Fruit fly (Drosophila melanogaster): ENCODE measurements around the gene CG7991.

Gene CG7991

dm6 chr3L:1674381-1674780 is at the start of gene CG7991:
CG7991 (plus strand) TSS chr3L:1674709.
- TF ChIP-seq noc (tag; optimal IDR thresholded peaks at IDR 0.05): no peak

DNA sequence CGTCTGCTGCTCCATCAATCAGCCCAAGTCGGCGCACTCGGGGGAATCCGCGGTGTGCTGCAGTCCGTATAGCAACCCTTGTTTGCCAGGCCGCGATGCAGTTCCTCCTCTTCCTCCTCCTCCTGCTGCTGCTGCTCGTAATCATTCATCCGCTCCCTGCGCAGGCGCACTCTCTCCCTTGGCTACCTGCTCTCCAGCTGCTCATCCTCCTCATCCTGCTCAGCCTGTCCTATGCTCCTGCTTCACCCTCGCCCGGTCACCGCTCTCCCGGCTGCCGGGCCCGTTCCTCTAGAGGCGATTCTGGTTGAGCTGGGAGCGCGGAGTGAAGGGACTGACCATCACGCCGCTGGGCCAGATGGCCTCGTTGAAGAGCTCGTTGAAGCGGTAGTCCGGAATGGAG is 47.6 kb upstream of the CG7991 start:
- TF ChIP-seq noc (tag; optimal IDR thresholded peaks at IDR 0.05): no peak

- no peak for TF ChIP-seq noc (tag; optimal IDR thresholded peaks at IDR 0.05)
Observed at dm6 chr3L:1628176-1628866, 46.2 kb upstream of the CG7991 start, which contains the start of gene CG13928. CG13928 (minus strand) TSS chr3L:1628377.

DNA sequence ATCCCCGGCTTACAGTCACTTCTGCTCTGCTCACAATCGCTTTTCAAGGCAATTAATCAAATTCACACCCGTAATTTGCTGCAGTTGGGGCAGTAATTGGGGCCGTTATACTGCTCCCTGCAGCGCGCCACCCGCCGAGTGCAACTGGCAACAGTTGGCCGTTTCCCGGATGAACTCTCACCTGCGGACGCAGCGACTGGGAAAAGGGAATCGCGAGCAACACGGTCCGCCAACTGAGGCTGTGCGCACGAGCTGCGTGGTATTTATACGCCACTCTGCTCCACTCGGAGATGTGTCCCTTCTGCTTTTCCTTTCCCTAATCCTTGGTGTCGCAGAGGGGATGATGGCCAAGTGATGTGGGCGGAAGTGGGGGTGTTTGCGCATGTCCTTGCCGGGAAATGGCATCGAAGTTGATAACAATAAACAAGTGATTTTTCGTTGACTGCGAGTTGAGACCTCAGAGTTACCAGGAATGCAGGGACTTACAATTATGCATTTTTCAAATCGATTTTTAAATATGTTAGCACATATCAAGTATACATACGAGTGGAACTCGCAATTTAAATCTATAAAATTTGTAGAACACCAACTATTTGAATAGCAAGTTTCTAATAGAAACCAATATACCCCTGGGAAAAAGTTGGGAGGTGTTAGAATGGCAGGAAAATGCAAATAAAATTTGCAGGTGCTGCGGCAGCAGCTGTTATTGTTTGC is 45.3 kb upstream of the CG7991 start, which contains the start of gene GC:
Gene GC, minus strand, starts transcription at position 238 of the 714 bp plus-strand sequence.
- TF ChIP-seq noc (tag; optimal IDR thresholded peaks at IDR 0.05): no peak

dm6 chr3L:1636886-1637285 is 37.6 kb upstream of the CG7991 start:
- no peak for TF ChIP-seq noc (tag; optimal IDR thresholded peaks at IDR 0.05)

dm6 chr3L:1637652-1638051 is 36.9 kb upstream of the CG7991 start, which contains the start of gene nSyb:
nSyb (minus strand) TSS chr3L:1637752.
- no peak for TF ChIP-seq noc (tag; optimal IDR thresholded peaks at IDR 0.05)

- TF ChIP-seq noc (tag; optimal IDR thresholded peaks at IDR 0.05): no peak
Observed at dm6 chr3L:1639185-1639812, 35.2 kb upstream of the CG7991 start, which contains the start of the genes Mettl2 and Bgb. Mettl2 (minus strand) TSS chr3L:1639235. Bgb (plus strand) TSS chr3L:1639711.

DNA sequence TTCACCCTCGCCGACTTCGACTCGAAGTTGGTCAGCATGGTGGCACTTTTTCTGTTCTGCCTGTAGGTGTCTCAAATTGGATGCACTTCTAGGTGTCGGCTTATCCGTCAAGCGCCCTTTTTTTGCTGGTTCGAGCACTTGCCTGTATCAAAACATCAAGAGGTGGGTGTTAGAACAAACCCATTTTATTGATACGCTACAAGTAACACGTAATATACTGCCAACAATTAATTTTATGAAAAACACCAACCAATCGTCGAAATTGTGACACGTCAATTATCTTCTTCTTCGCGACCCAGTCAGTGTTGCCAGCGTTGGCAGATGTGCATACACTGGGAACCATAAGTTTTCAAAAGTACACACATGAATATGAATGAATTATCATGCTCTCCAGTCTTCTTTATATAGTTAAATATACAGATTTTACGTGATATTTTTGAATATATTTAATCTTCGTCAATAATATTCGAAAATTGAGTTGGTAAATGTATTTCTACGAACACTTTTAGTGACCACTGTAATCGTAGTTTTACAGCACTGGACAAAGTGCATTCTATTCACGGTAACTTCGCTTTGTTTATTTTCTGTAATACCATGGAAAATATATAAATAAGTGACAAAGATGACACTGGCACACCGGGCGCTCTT is 29.5 kb upstream of the CG7991 start, which contains the start of the genes alphaCOP and CG13919:
Gene alphaCOP, minus strand, starts transcription at position 280 of the 648 bp plus-strand sequence.
Gene CG13919, plus strand, starts transcription at position 548 of the 648 bp plus-strand sequence.
- TF ChIP-seq noc (tag; optimal IDR thresholded peaks at IDR 0.05): peak; percentile 90

dm6 chr3L:1647276-1647919 is 27.1 kb upstream of the CG7991 start, which contains the start of the genes CG17249 and Bro:
CG17249 (minus strand) TSS chr3L:1647464.
Bro (plus strand) TSS chr3L:1647869.
- no peak for TF ChIP-seq noc (tag; optimal IDR thresholded peaks at IDR 0.05)

DNA sequence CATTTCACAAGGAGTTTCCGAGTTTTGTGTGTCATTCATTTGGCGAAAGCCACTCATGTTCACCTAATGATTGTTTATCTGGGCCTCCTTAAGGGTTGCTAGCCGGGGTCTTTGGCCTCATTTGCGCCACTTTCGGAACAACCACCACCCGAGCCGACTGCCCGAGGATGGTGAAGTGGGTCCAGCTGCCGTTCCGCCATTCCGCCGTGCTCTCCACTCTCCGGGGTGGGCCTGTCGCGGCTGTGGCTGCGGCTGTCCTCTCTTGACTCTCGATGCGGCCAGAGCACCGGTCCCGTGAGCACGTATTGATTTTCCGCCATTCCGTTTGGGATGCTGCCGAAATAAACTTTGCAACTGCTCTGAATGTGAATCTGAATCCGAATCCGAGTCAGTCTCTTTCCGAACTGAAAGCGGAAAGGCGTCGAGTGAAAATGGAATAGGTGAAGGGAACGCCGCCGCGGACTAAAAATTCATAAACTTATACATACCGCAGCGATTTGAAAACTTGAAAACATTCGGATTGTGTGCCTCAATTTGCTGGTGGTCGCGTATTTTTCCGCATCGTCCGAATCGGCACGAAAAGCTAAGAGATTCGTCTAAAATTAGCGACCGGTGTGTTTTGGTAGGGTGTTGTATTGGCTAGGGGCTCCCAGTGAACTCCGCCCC is 25.7 kb upstream of the CG7991 start, which contains the start of gene CG13920:
Gene CG13920, plus strand, starts transcription at position 255 of the 666 bp plus-strand sequence.
- no peak for TF ChIP-seq noc (tag; optimal IDR thresholded peaks at IDR 0.05)

DNA sequence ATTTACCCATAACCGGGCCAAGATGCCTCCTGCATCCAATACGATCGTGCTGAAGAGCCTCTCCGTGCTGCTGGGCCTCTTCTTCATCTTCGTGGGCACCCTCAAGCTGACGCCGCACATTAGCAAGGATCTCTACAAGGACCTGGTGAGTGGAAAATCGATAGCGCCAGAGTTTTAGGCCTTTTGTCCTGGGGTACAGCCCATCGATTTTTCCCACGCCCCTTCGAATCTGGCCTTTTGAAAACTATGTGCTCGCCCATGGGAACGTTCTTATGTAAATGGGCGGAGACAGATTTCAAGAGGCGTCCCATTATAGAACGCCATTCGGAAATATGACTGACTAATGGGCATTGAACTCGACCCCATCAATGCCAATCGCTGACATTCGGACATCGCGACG is 25.1 kb upstream of the CG7991 start:
- no peak for TF ChIP-seq noc (tag; optimal IDR thresholded peaks at IDR 0.05)

DNA sequence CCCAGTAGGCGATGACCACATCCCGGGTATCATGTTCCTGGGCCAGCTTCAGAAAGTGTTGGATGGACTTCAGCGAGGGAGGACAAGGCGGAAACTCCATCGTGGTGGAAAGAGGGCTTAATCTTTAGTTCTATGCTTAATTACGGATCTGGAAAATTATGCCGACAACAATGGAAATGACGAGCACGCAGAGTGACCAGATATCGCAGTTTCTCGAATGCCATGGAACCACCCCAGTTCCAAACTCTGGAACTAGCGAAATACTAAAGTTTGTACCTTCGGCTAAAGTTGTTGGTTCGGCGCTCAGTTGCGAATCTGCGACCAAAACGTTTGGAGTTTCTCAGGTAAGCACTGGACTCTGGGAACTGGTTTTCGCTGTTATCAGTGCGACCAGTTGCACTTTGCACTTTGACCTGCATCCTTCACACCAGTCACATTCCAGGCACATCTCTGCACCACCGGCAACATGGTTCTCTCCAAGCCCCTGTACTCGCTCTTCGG is 21.8 kb upstream of the CG7991 start, which contains the start of the genes CG7970 and Vta1:
Gene CG7970, plus strand, starts transcription at position 51 of the 501 bp plus-strand sequence.
Gene Vta1, minus strand, starts transcription at position 201 of the 501 bp plus-strand sequence.
- no peak for TF ChIP-seq noc (tag; optimal IDR thresholded peaks at IDR 0.05)

DNA sequence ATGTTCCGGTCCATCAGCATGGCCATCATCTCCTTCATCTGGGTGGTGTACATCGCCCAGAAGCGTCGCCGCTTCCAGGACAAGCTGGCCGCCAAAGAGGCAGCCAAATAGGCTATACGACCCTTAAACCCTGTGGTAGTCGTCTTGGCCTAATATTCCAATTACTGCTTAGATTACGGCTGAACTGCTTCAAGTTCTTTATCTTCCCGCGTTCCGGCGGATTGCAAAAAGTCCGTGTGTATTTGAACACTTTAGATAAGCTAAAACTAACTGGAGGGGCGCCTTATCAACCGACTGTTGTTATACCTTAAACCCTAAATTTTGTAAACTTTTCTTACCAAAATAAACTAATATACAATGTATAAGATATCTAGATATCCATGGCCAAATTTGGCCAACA is 20.8 kb upstream of the CG7991 start:
- TF ChIP-seq noc (tag; optimal IDR thresholded peaks at IDR 0.05): no peak

- no peak for TF ChIP-seq noc (tag; optimal IDR thresholded peaks at IDR 0.05)
Observed at dm6 chr3L:1661738-1662370, 12.7 kb upstream of the CG7991 start.

All from whole organism, larva.